Worm (Caenorhabditis elegans): ENCODE measurements around the gene Y71H2AM.25.

- no peak for TF ChIP-seq tbx-37 (GFP tag; conservative IDR thresholded peaks at IDR 0.05)
- TF ChIP-seq flt-1 (GFP tag; IDR thresholded peaks at IDR 0.05): no peak
- TF ChIP-seq scrt-1 (GFP tag; IDR thresholded peaks at IDR 0.05): no peak
- TF ChIP-seq B0310.2 (tag; optimal IDR thresholded peaks at IDR 0.05): no peak
- no peak for TF ChIP-seq ets-7 (tag; optimal IDR thresholded peaks at IDR 0.05)
- no peak for TF ChIP-seq ama-1 (optimal IDR thresholded peaks at IDR 0.05)
Measured at ce11 chrIII:2801800-2802515, at the start of gene Y71H2AM.25, which contains the start of gene twk-45.

Measured in whole organism, early embryonic.